Worm (Caenorhabditis elegans) whole organism, L3 larva: ENCODE data around the gene ced-2.
A peak's percentile ranks its signal among the peaks of the same experiment; 100 is the strongest.
"Not testable (repeated sequence)": the region's sequence is repeated elsewhere in the genome, so short reads cannot be mapped to it uniquely, and the experiment has no call there.

Experiments
- ama-1 ChIP-seq: fragments of 150-350 bp; optimal IDR thresholded peaks from 2 replicates; lab custom pipeline; 2018
- ceh-28 ChIP-seq: fragments of 150-350 bp; optimal IDR thresholded peaks from 2 replicates; lab custom pipeline; 2014; ENCODE audit warnings: missing biosample characterization, missing genetic modification reagents, missing genetic modification characterization
- ceh-9 ChIP-seq: sonication (generic microtip); optimal IDR thresholded peaks from 2 replicates; lab custom pipeline; 2018; ENCODE audit warnings: missing biosample characterization, missing genetic modification characterization
- daf-12 ChIP-seq: fragments of 150-350 bp; optimal IDR thresholded peaks from 2 replicates; lab custom pipeline; 2014; ENCODE audit warnings: missing biosample characterization, missing genetic modification reagents, missing genetic modification characterization
- egl-27 ChIP-seq: sonication (generic microtip); optimal IDR thresholded peaks from 4 replicates; lab custom pipeline; 2017; ENCODE audit warnings: missing biosample characterization, missing genetic modification reagents, missing genetic modification characterization
- egl-5 ChIP-seq: fragments of 150-350 bp; optimal IDR thresholded peaks from 2 replicates; lab custom pipeline; 2017; ENCODE audit warnings: missing biosample characterization, missing genetic modification reagents, missing genetic modification characterization, inconsistent platforms
- elt-2 ChIP-seq: sonication (generic microtip); optimal IDR thresholded peaks from 2 replicates; lab custom pipeline; 2016; ENCODE audit warnings: missing genetic modification reagents, mild to moderate bottlenecking, missing genetic modification characterization, missing compliant biosample characterization
- fkh-2 ChIP-seq: fragments of 150-350 bp; optimal IDR thresholded peaks from 2 replicates; lab custom pipeline; 2014; ENCODE audit warnings: missing biosample characterization, missing genetic modification reagents, missing genetic modification characterization
- fos-1 ChIP-seq: fragments of 150-350 bp; optimal IDR thresholded peaks from 2 replicates; lab custom pipeline; 2014; ENCODE audit warnings: missing biosample characterization, missing genetic modification characterization
- hmg-11 ChIP-seq: sonication (generic microtip); optimal IDR thresholded peaks from 2 replicates; lab custom pipeline; 2016; ENCODE audit warnings: missing genetic modification characterization, missing compliant biosample characterization
- lin-15B ChIP-seq: fragments of 150-350 bp; optimal IDR thresholded peaks from 2 replicates; lab custom pipeline; 2014; ENCODE audit warnings: missing biosample characterization, missing genetic modification characterization
- lin-39 ChIP-seq: fragments of 150-350 bp; optimal IDR thresholded peaks from 2 replicates; lab custom pipeline; 2018; ENCODE audit warnings: missing biosample characterization, missing genetic modification reagents, missing genetic modification characterization
- nfya-1 ChIP-seq: sonication (generic microtip); optimal IDR thresholded peaks from 2 replicates; lab custom pipeline; 2017; ENCODE audit warnings: missing genetic modification characterization, mild to moderate bottlenecking, missing compliant biosample characterization, antibody characterized with exemption, moderate library complexity; ENCODE audit not compliant: insufficient read depth
- nhr-11 ChIP-seq: fragments of 150-350 bp; optimal IDR thresholded peaks from 2 replicates; lab custom pipeline; 2014; ENCODE audit warnings: missing biosample characterization, missing genetic modification characterization
- nhr-12 ChIP-seq: fragments of 150-350 bp; optimal IDR thresholded peaks from 2 replicates; lab custom pipeline; 2014; ENCODE audit warnings: missing biosample characterization, missing genetic modification characterization
- nhr-23 ChIP-seq: fragments of 150-350 bp; optimal IDR thresholded peaks from 2 replicates; lab custom pipeline; 2014; ENCODE audit warnings: missing biosample characterization, missing genetic modification reagents, missing genetic modification characterization
- nhr-25 ChIP-seq: sonication (generic microtip); optimal IDR thresholded peaks from 2 replicates; lab custom pipeline; 2017; ENCODE audit warnings: missing biosample characterization, missing genetic modification characterization
- nhr-28 ChIP-seq: fragments of 150-350 bp; optimal IDR thresholded peaks from 2 replicates; lab custom pipeline; 2014; ENCODE audit warnings: missing biosample characterization, missing genetic modification characterization
- nhr-43 ChIP-seq: sonication (generic microtip); optimal IDR thresholded peaks from 2 replicates; lab custom pipeline; 2016; ENCODE audit warnings: mild to moderate bottlenecking, missing genetic modification characterization, missing compliant biosample characterization; ENCODE audit not compliant: poor library complexity, severe bottlenecking
- pha-4 ChIP-seq: fragments of 150-350 bp; optimal IDR thresholded peaks from 2 replicates; lab custom pipeline; 2014; ENCODE audit warnings: missing biosample characterization, missing genetic modification reagents, missing genetic modification characterization
- pqm-1 ChIP-seq: fragments of 150-350 bp; optimal IDR thresholded peaks from 2 replicates; lab custom pipeline; 2017; ENCODE audit warnings: missing biosample characterization, missing genetic modification characterization, inconsistent platforms
- sea-2 ChIP-seq: fragments of 150-350 bp; sonication (generic microtip); optimal IDR thresholded peaks from 4 replicates; lab custom pipeline; 2014; ENCODE audit warnings: missing biosample characterization, missing genetic modification reagents, missing genetic modification characterization
- skn-1 ChIP-seq: fragments of 150-350 bp; optimal IDR thresholded peaks from 2 replicates; lab custom pipeline; 2014; ENCODE audit warnings: missing biosample characterization, missing genetic modification characterization
- snpc-4 ChIP-seq: fragments of 150-350 bp; optimal IDR thresholded peaks from 2 replicates; lab custom pipeline; 2014; ENCODE audit warnings: missing biosample characterization, missing genetic modification characterization
- tbx-2 ChIP-seq: sonication (generic microtip); optimal IDR thresholded peaks from 2 replicates; lab custom pipeline; 2016; ENCODE audit warnings: mild to moderate bottlenecking, missing genetic modification characterization, missing compliant biosample characterization
- unc-39 ChIP-seq: sonication (generic microtip); optimal IDR thresholded peaks from 4 replicates; lab custom pipeline; 2017; ENCODE audit warnings: missing biosample characterization, missing genetic modification characterization
- unc-62 ChIP-seq: fragments of 150-350 bp; sonication (generic microtip); optimal IDR thresholded peaks from 4 replicates; lab custom pipeline; 2014; ENCODE audit warnings: missing biosample characterization, missing genetic modification reagents, missing genetic modification characterization
- ztf-4 ChIP-seq: fragments of 150-350 bp; optimal IDR thresholded peaks from 2 replicates; lab custom pipeline; 2014; ENCODE audit warnings: missing biosample characterization, missing genetic modification characterization

ced-2 gene

ce11 chrIV:1601357-1601756 lies 4.2 kb downstream of the ced-2 start, which contains the start of gene set-23:
set-23 (plus strand) TSS chrIV:1601657.
- TF ChIP-seq pqm-1 (no peak), unc-39 (tag; lab: Kevin White, UChicago) (no peak), nhr-25 (no peak), sea-2 (GFP tag; lab: Kevin White, UChicago) (no peak), ama-1 (lab: Kevin White, UChicago) (no peak), ceh-9 (no peak)

- no peak for TF ChIP-seq lin-39 (tag; lab: Kevin White, UChicago)
- TF ChIP-seq ceh-28 (tag; lab: Kevin White, UChicago) = peak; percentile 56
Measured at ce11 chrIV:1602936-1603457, 5.9 kb downstream of the ced-2 start.

- TF ChIP-seq skn-1 = no peak
- no peak for TF ChIP-seq snpc-4 (tag; lab: Kevin White, UChicago)
- TF ChIP-seq hmg-11 (tag; lab: Kevin White, UChicago) = no peak
- no peak for TF ChIP-seq daf-12 (tag; lab: Kevin White, UChicago)
- no peak for TF ChIP-seq unc-39 (tag; lab: Kevin White, UChicago)
- TF ChIP-seq nhr-11 = no peak
- TF ChIP-seq nhr-43 (tag; lab: Kevin White, UChicago) = no peak
- TF ChIP-seq egl-27 (tag; lab: Kevin White, UChicago) = no peak
- no peak for TF ChIP-seq nhr-12
- TF ChIP-seq tbx-2 (tag; lab: Kevin White, UChicago) = no peak
- no peak for TF ChIP-seq fkh-2 (tag; lab: Kevin White, UChicago)
Measured at ce11 chrIV:1605276-1605762, 8.2 kb downstream of the ced-2 start, which contains the start of gene Y41D4B.11. Y41D4B.11 (plus strand) TSS chrIV:1605712.

- TF ChIP-seq lin-39, hmg-11, nhr-28 (tag; lab: Kevin White, UChicago): not testable (repeated sequence)
Measured at ce11 chrIV:1609973-1610372, 12.9 kb downstream of the ced-2 start, which contains the start of gene dsl-3. dsl-3 (plus strand) TSS chrIV:1610273.

ce11 chrIV:1613592-1613991 lies 16.5 kb downstream of the ced-2 start, which contains the start of gene nhr-122:
nhr-122 (plus strand) TSS chrIV:1613892.
- TF ChIP-seq unc-62 = no peak
- peak; percentile 33 for TF ChIP-seq hmg-11 (tag; lab: Kevin White, UChicago)
- no peak for TF ChIP-seq tbx-2 (tag; lab: Kevin White, UChicago)
- TF ChIP-seq pha-4 (tag; lab: Kevin White, UChicago) = peak; percentile 19
- TF ChIP-seq ceh-28 (tag; lab: Kevin White, UChicago) = peak; percentile 30
- TF ChIP-seq, all 47 proteins: peak for 3

- TF ChIP-seq lin-15B (tag; lab: Kevin White, UChicago) (no peak), elt-2 (tag; lab: Kevin White, UChicago) (peak; percentile 38), pha-4 (tag; lab: Kevin White, UChicago) (peak; percentile 34), ceh-28 (tag; lab: Kevin White, UChicago) (peak; percentile 95)
Measured at ce11 chrIV:1619519-1620311, 22.6 kb downstream of the ced-2 start, which contains the start of gene nhr-92. nhr-92 (plus strand) TSS chrIV:1620094.

ce11 chrIV:1623712-1624111 lies 26.6 kb downstream of the ced-2 start, which contains the start of gene nhr-87:
nhr-87 (plus strand) TSS chrIV:1624029.
- no peak for TF ChIP-seq ceh-28 (tag; lab: Kevin White, UChicago)
- peak; percentile 9 for TF ChIP-seq lin-39 (tag; lab: Kevin White, UChicago)
- TF ChIP-seq fos-1 (tag; lab: Kevin White, UChicago) = no peak
- TF ChIP-seq nfya-1 (tag; lab: Kevin White, UChicago) = peak; percentile 16
- TF ChIP-seq egl-5 (tag; lab: Kevin White, UChicago) = no peak
- TF ChIP-seq ztf-4 = no peak
- TF ChIP-seq elt-2 (tag; lab: Kevin White, UChicago) = peak; percentile 1
- peak; percentile 14 for TF ChIP-seq nhr-23
- peak; percentile 48 for TF ChIP-seq nhr-25
- no peak for TF ChIP-seq nhr-12
- TF ChIP-seq pqm-1 = no peak
